Fruit fly (Drosophila melanogaster) whole organism, wandering third instar larva: ENCODE data around the gene nrv2.

Source experiments
- Abd-B ChIP-seq: fragments of >200 bp; optimal IDR thresholded peaks from 2 replicates; lab custom pipeline; 2017; ENCODE audit warnings: missing biosample characterization, missing genetic modification characterization
- CG9705 ChIP-seq: fragments of 200-800 bp; sonication (Bioruptor generic); optimal IDR thresholded peaks from 2 replicates; lab custom pipeline; 2018; ENCODE audit warnings: missing biosample characterization, mild to moderate bottlenecking, missing genetic modification characterization
- CrebA ChIP-seq: fragments of 200-800 bp; sonication (Bioruptor generic); optimal IDR thresholded peaks from 2 replicates; lab custom pipeline; 2016; ENCODE audit warnings: missing biosample characterization, mild to moderate bottlenecking, missing genetic modification characterization, borderline replicate concordance
- Dfd ChIP-seq: fragments of >200 bp; optimal IDR thresholded peaks from 2 replicates; lab custom pipeline; 2017; ENCODE audit warnings: missing biosample characterization, missing genetic modification characterization
- Dif ChIP-seq: fragments of 200-275, 200-300 bp; sonication (Bioruptor generic); optimal IDR thresholded peaks from 2 replicates; lab custom pipeline; 2018; ENCODE audit warnings: missing biosample characterization, missing genetic modification characterization; ENCODE audit not compliant: partially characterized antibody
- HLH106 ChIP-seq: fragments of 200-800 bp; optimal IDR thresholded peaks from 3 replicates; lab custom pipeline; 2019; ENCODE audit warnings: missing biosample characterization, mild to moderate bottlenecking, missing genetic modification characterization, moderate library complexity
- Hr78 ChIP-seq: fragments of >200 bp; optimal IDR thresholded peaks from 2 replicates; lab custom pipeline; 2017; ENCODE audit warnings: missing biosample characterization, missing genetic modification characterization
- Hr83 ChIP-seq: fragments of 200-300 bp; sonication (Bioruptor generic); optimal IDR thresholded peaks from 2 replicates; lab custom pipeline; 2016; ENCODE audit warnings: missing biosample characterization, mild to moderate bottlenecking, missing genetic modification characterization, moderate library complexity; ENCODE audit not compliant: poor library complexity, severe bottlenecking
- Jra ChIP-seq: sonication (Bioruptor generic); optimal IDR thresholded peaks from 2 replicates; lab custom pipeline; 2016; ENCODE audit warnings: missing biosample characterization, missing genetic modification characterization
- Mio ChIP-seq: sonication (Bioruptor generic); optimal IDR thresholded peaks from 2 replicates; lab custom pipeline; 2016; ENCODE audit warnings: missing biosample characterization, missing genetic modification characterization
- Myc ChIP-seq: fragments of >200 bp; optimal IDR thresholded peaks from 2 replicates; lab custom pipeline; 2017
- N ChIP-seq: fragments of >200 bp; optimal IDR thresholded peaks from 2 replicates; lab custom pipeline; 2018; ENCODE audit warnings: missing biosample characterization, missing external identifiers, missing genetic modification characterization
- OdsH ChIP-seq: fragments of 200-800 bp; sonication (Bioruptor generic); optimal IDR thresholded peaks from 2 replicates; lab custom pipeline; 2016; ENCODE audit warnings: missing biosample characterization, mild to moderate bottlenecking, missing genetic modification characterization
- Rel ChIP-seq, 2 experiments: fragments of 200-800 bp; sonication (Bioruptor generic) in 1 of 2; optimal IDR thresholded peaks; 2 replicates in 1 of 2; 3 replicates in 1 of 2; lab custom pipeline; 2016 to 2019; ENCODE audit warnings: mild to moderate bottlenecking in 2 of 2, missing biosample characterization in 2 of 2, missing genetic modification characterization in 2 of 2, moderate library complexity in 1 of 2
- Sp1 ChIP-seq: fragments of 200-800 bp; sonication (Bioruptor generic); optimal IDR thresholded peaks from 3 replicates; lab custom pipeline; 2019; ENCODE audit warnings: missing biosample characterization, mild to moderate bottlenecking, missing genetic modification characterization, moderate library complexity
- Vsx2 ChIP-seq: fragments of 200-300, 225-300 bp; sonication (Bioruptor generic); optimal IDR thresholded peaks from 2 replicates; lab custom pipeline; 2018; ENCODE audit warnings: missing biosample characterization, missing genetic modification characterization; ENCODE audit not compliant: partially characterized antibody
- brk ChIP-seq: fragments of 200-800 bp; sonication (Bioruptor generic); optimal IDR thresholded peaks from 2 replicates; lab custom pipeline; 2016; ENCODE audit warnings: missing biosample characterization, mild to moderate bottlenecking, missing genetic modification characterization
- dl ChIP-seq, 2 experiments: fragments of 175-275, 200-275 bp in 1 of 2; fragments of 200-275 bp in 1 of 2; sonication (Bioruptor generic); optimal IDR thresholded peaks; lab custom pipeline; 2018; ENCODE audit warnings: mild to moderate bottlenecking in 2 of 2, missing biosample characterization in 2 of 2, missing genetic modification characterization in 2 of 2, moderate library complexity in 2 of 2; ENCODE audit not compliant: partially characterized antibody in 2 of 2, insufficient read depth in 1 of 2
- dmrt93B ChIP-seq: fragments of 200-800 bp; sonication (Bioruptor generic); optimal IDR thresholded peaks from 2 replicates; lab custom pipeline; 2018; ENCODE audit warnings: missing biosample characterization, mild to moderate bottlenecking, missing genetic modification characterization
- dsf ChIP-seq: sonication (Bioruptor generic); optimal IDR thresholded peaks from 2 replicates; lab custom pipeline; 2016; ENCODE audit warnings: missing biosample characterization, missing genetic modification characterization, borderline replicate concordance
- ey ChIP-seq: fragments of 200-800 bp; sonication (Bioruptor generic); optimal IDR thresholded peaks from 2 replicates; lab custom pipeline; 2016; ENCODE audit warnings: missing biosample characterization, missing genetic modification characterization
- foxo ChIP-seq, 2 experiments: fragments of 200-800 bp; sonication (Bioruptor generic); optimal IDR thresholded peaks; 2 replicates in 1 of 2; 3 replicates in 1 of 2; lab custom pipeline; 2016 to 2017; ENCODE audit warnings: missing biosample characterization in 2 of 2, missing genetic modification characterization in 2 of 2
- fru ChIP-seq: fragments of 200-800 bp; sonication (Bioruptor generic); optimal IDR thresholded peaks from 3 replicates; lab custom pipeline; 2016; ENCODE audit warnings: missing biosample characterization, mild to moderate bottlenecking, missing genetic modification characterization
- h ChIP-seq: fragments of 200-800 bp; sonication (Bioruptor generic); optimal IDR thresholded peaks from 3 replicates; lab custom pipeline; 2016; ENCODE audit warnings: missing biosample characterization, mild to moderate bottlenecking, missing genetic modification characterization
- lola ChIP-seq: fragments of >200 bp; optimal IDR thresholded peaks from 2 replicates; lab custom pipeline; 2017; ENCODE audit warnings: missing biosample characterization, missing genetic modification characterization
- pan ChIP-seq: fragments of >200 bp; optimal IDR thresholded peaks from 2 replicates; lab custom pipeline; 2017
- psq ChIP-seq: fragments of 200-800 bp; sonication (Bioruptor generic); optimal IDR thresholded peaks from 3 replicates; lab custom pipeline; 2017; ENCODE audit warnings: missing biosample characterization, mild to moderate bottlenecking, missing genetic modification characterization, moderate library complexity
- rgr ChIP-seq: fragments of 200-800 bp; sonication (Bioruptor generic); optimal IDR thresholded peaks from 3 replicates; lab custom pipeline; 2016; ENCODE audit warnings: missing biosample characterization, mild to moderate bottlenecking, missing genetic modification characterization
- sage ChIP-seq: fragments of 200-800 bp; sonication (Bioruptor generic); optimal IDR thresholded peaks from 2 replicates; lab custom pipeline; 2016; ENCODE audit warnings: missing biosample characterization, mild to moderate bottlenecking, missing genetic modification characterization
- sv ChIP-seq: fragments of 200-800 bp; sonication (Bioruptor generic); optimal IDR thresholded peaks from 3 replicates; lab custom pipeline; 2016; ENCODE audit warnings: missing biosample characterization, missing genetic modification characterization
- tai ChIP-seq: sonication (Bioruptor generic); optimal IDR thresholded peaks from 2 replicates; lab custom pipeline; 2016; ENCODE audit warnings: missing biosample characterization, missing genetic modification characterization
- usp ChIP-seq: fragments of >200 bp; optimal IDR thresholded peaks from 2 replicates; lab custom pipeline; 2017; ENCODE audit warnings: missing biosample characterization, missing genetic modification characterization

The nrv2 gene

dm6 chr2L:6786674-6787028 lies 12.0 kb downstream of the nrv2 start, which contains the start of gene nrv1:
Gene nrv1, minus strand, starts transcription at chr2L:6786861.
- TF ChIP-seq dl (GFP tag; optimal IDR thresholded peaks at IDR 0.05; lab: Kevin White, UChicago; ENCODE audit: insufficient read depth in 1 of 2, partially characterized antibody in 2 of 2), result peak; percentile 93 to 94
- no peak for TF ChIP-seq ey (GFP tag; lab: Kevin White, UChicago)
- TF ChIP-seq pan (lab: Kevin White, UChicago), result no peak
- no peak for TF ChIP-seq Myc (lab: Kevin White, UChicago)
- TF ChIP-seq tai (GFP tag; lab: Kevin White, UChicago), result no peak
- TF ChIP-seq Hr83, result peak; percentile 93
- TF ChIP-seq Vsx2 (GFP tag; lab: Kevin White, UChicago), result peak; percentile 76
- TF ChIP-seq dsf (GFP tag; lab: Kevin White, UChicago), result no peak
- TF ChIP-seq Dif, result peak; percentile 95
- TF ChIP-seq lola (GFP tag; lab: Kevin White, UChicago), result no peak
- TF ChIP-seq h (GFP tag; lab: Kevin White, UChicago), result no peak
- TF ChIP-seq psq, result no peak
- TF ChIP-seq Dfd (GFP tag; lab: Kevin White, UChicago), result no peak
- TF ChIP-seq CrebA (GFP tag; lab: Kevin White, UChicago), result peak; percentile 38
- no peak for TF ChIP-seq HLH106

dm6 chr2L:6785583-6785982 lies 13.1 kb downstream of the nrv2 start:
- TF ChIP-seq CG9705 (GFP tag; lab: Kevin White, UChicago) (no peak), lola (GFP tag; lab: Kevin White, UChicago) (no peak), tai (GFP tag; lab: Kevin White, UChicago) (no peak), dl (GFP tag; optimal IDR thresholded peaks at IDR 0.05; lab: Kevin White, UChicago; ENCODE audit: insufficient read depth in 1 of 2, partially characterized antibody in 2 of 2) (no peak), Jra (GFP tag; lab: Kevin White, UChicago) (no peak), fru (no peak), Myc (lab: Kevin White, UChicago) (no peak), sv (no peak), CrebA (GFP tag; lab: Kevin White, UChicago) (no peak), Mio (GFP tag; lab: Kevin White, UChicago) (no peak), HLH106 (no peak), dsf (GFP tag; lab: Kevin White, UChicago) (no peak), Hr78 (GFP tag; lab: Kevin White, UChicago) (no peak), foxo (GFP tag; optimal IDR thresholded peaks at IDR 0.05; lab: Kevin White, UChicago) (no peak), psq (no peak)

dm6 chr2L:6784235-6784634 lies 14.4 kb downstream of the nrv2 start:
- no peak for TF ChIP-seq Myc (lab: Kevin White, UChicago)
- TF ChIP-seq brk (GFP tag; lab: Kevin White, UChicago), result no peak
- TF ChIP-seq Hr83, result no peak
- no peak for TF ChIP-seq sage (GFP tag; lab: Kevin White, UChicago)
- no peak for TF ChIP-seq dsf (GFP tag; lab: Kevin White, UChicago)
- no peak for TF ChIP-seq N (GFP tag; lab: Kevin White, UChicago)
- no peak for TF ChIP-seq Abd-B
- no peak for TF ChIP-seq h (GFP tag; lab: Kevin White, UChicago)
- TF ChIP-seq dmrt93B (GFP tag; lab: Kevin White, UChicago), result no peak
- no peak for TF ChIP-seq Jra (GFP tag; lab: Kevin White, UChicago)

- TF ChIP-seq Rel (GFP tag; optimal IDR thresholded peaks at IDR 0.05; lab: Kevin White, UChicago), result no peak
- TF ChIP-seq Rel (tag; optimal IDR thresholded peaks at IDR 0.05; lab: Kevin White, UChicago), result peak; percentile 97
- no peak for TF ChIP-seq ey (GFP tag; lab: Kevin White, UChicago)
- TF ChIP-seq foxo (GFP tag; optimal IDR thresholded peaks at IDR 0.05; lab: Kevin White, UChicago), result no peak
- peak; percentile 0 for TF ChIP-seq Myc (lab: Kevin White, UChicago)
Observed at dm6 chr2L:6783395-6783794, 15.3 kb downstream of the nrv2 start.

dm6 chr2L:6774853-6775252 lies 23.8 kb downstream of the nrv2 start:
- no peak for TF ChIP-seq rgr
- TF ChIP-seq OdsH, result no peak
- no peak for TF ChIP-seq dmrt93B (GFP tag; lab: Kevin White, UChicago)
- no peak for TF ChIP-seq Vsx2 (GFP tag; lab: Kevin White, UChicago)
- no peak for TF ChIP-seq sage (GFP tag; lab: Kevin White, UChicago)
- no peak for TF ChIP-seq dsf (GFP tag; lab: Kevin White, UChicago)
- TF ChIP-seq CG9705 (GFP tag; lab: Kevin White, UChicago), result no peak
- TF ChIP-seq Sp1, result no peak
- no peak for TF ChIP-seq N (GFP tag; lab: Kevin White, UChicago)
- TF ChIP-seq Abd-B, result no peak
- TF ChIP-seq usp (GFP tag; lab: Kevin White, UChicago), result no peak
- no peak for TF ChIP-seq h (GFP tag; lab: Kevin White, UChicago)
- TF ChIP-seq Jra (GFP tag; lab: Kevin White, UChicago), result no peak
- no peak for TF ChIP-seq HLH106
- TF ChIP-seq fru, result no peak
- TF ChIP-seq, all 38 proteins: peak for 0
